Fruit fly (Drosophila melanogaster) whole organism, embryonic: Measurements from ENCODE around the gene CG31126.

Experiments
- Adf1 ChIP-seq: fragments of 200-800 bp; sonication (Bioruptor generic); IDR thresholded peaks from 2 replicates; pipeline ENCODE4 v1.3.6; 2022; ENCODE audit warnings: missing biosample characterization, missing genetic modification characterization
- Aef1 ChIP-seq: fragments of 200-800 bp; sonication (Bioruptor generic); IDR thresholded peaks from 3 replicates; pipeline ENCODE4 v1.3.6; 2022; ENCODE audit warnings: missing biosample characterization, missing genetic modification characterization
- Antp ChIP-seq: fragments of 200-800 bp; sonication (Bioruptor generic); optimal IDR thresholded peaks from 3 replicates; lab custom pipeline; 2016; ENCODE audit warnings: missing biosample characterization, missing genetic modification characterization
- B-H2 ChIP-seq: fragments of 200-800 bp; sonication (Bioruptor generic); optimal IDR thresholded peaks from 2 replicates; lab custom pipeline; 2018; ENCODE audit warnings: missing biosample characterization, mild to moderate bottlenecking, missing genetic modification characterization
- CG1024 ChIP-seq: fragments of 200-800 bp; sonication (Bioruptor generic); IDR thresholded peaks from 2 replicates; pipeline ENCODE4 v1.3.6; 2022; ENCODE audit warnings: missing biosample characterization, missing genetic modification characterization
- CG11504 ChIP-seq: fragments of 200-800 bp; sonication (Bioruptor generic); optimal IDR thresholded peaks from 3 replicates; lab custom pipeline; 2019; ENCODE audit warnings: missing biosample characterization, mild to moderate bottlenecking, missing genetic modification characterization, moderate library complexity
- CG12155 ChIP-seq: fragments of 200-800 bp; sonication (Bioruptor generic); optimal IDR thresholded peaks from 3 replicates; lab custom pipeline; 2016; ENCODE audit warnings: missing biosample characterization, missing genetic modification characterization
- CG12942 ChIP-seq: fragments of 200-800 bp; sonication (Bioruptor generic); optimal IDR thresholded peaks from 3 replicates; lab custom pipeline; 2016; ENCODE audit warnings: missing biosample characterization, missing genetic modification characterization
- CG13287 ChIP-seq: fragments of 200-800 bp; sonication (Bioruptor generic); IDR thresholded peaks from 2 replicates; pipeline ENCODE4 v1.3.6; 2022; ENCODE audit warnings: missing biosample characterization, missing genetic modification characterization; ENCODE audit not compliant: partially characterized antibody
- CG14014 ChIP-seq: fragments of 200-800 bp; sonication (Bioruptor generic); IDR thresholded peaks from 2 replicates; pipeline ENCODE4 v1.3.6; 2022; ENCODE audit warnings: missing biosample characterization, missing genetic modification characterization
- CG14710 ChIP-seq: fragments of 200-800 bp; sonication (Bioruptor generic); optimal IDR thresholded peaks from 3 replicates; lab custom pipeline; 2019; ENCODE audit warnings: missing biosample characterization, mild to moderate bottlenecking, missing genetic modification characterization, moderate library complexity
- CG16779 ChIP-seq: fragments of 200-800 bp; sonication (Bioruptor generic); IDR thresholded peaks from 2 replicates; pipeline ENCODE4 v1.3.6; 2022; ENCODE audit warnings: missing biosample characterization, missing genetic modification characterization
- CG1792 ChIP-seq: fragments of 200-800 bp; sonication (Bioruptor generic); optimal IDR thresholded peaks from 2 replicates; lab custom pipeline; 2016; ENCODE audit warnings: missing biosample characterization, missing genetic modification characterization
- CG18619 ChIP-seq: fragments of 200-800 bp; sonication (Bioruptor generic); optimal IDR thresholded peaks from 3 replicates; lab custom pipeline; 2017; ENCODE audit warnings: missing biosample characterization, mild to moderate bottlenecking, missing genetic modification characterization
- CG30431 ChIP-seq: fragments of 200-800 bp; sonication (Bioruptor generic); optimal IDR thresholded peaks from 2 replicates; lab custom pipeline; 2017; ENCODE audit warnings: missing biosample characterization, missing genetic modification characterization
- CG31388 ChIP-seq: fragments of 200-800 bp; sonication (Bioruptor generic); optimal IDR thresholded peaks from 2 replicates; lab custom pipeline; 2016; ENCODE audit warnings: missing biosample characterization, missing genetic modification characterization
- CG4360 ChIP-seq: fragments of 200-800 bp; sonication (Bioruptor generic); IDR thresholded peaks from 2 replicates; pipeline ENCODE4 v1.3.6; 2022; ENCODE audit warnings: missing biosample characterization, missing genetic modification characterization
- CG6689 ChIP-seq: fragments of 200-800 bp; sonication (Bioruptor generic); IDR thresholded peaks from 2 replicates; pipeline ENCODE4 v1.3.6; 2022; ENCODE audit warnings: missing biosample characterization, missing genetic modification characterization
- CG6813 ChIP-seq: fragments of 200-800 bp; sonication (Bioruptor generic); optimal IDR thresholded peaks from 2 replicates; lab custom pipeline; 2017; ENCODE audit warnings: missing biosample characterization, missing genetic modification characterization, mild to moderate bottlenecking, moderate library complexity, missing genetic modification reagents
- CG8944 ChIP-seq: fragments of 200-800 bp; sonication (Bioruptor generic); optimal IDR thresholded peaks from 3 replicates; lab custom pipeline; 2016; ENCODE audit warnings: missing biosample characterization, missing genetic modification characterization
- CG9817 ChIP-seq: fragments of 200-800 bp; sonication (Bioruptor generic); optimal IDR thresholded peaks from 2 replicates; lab custom pipeline; 2018; ENCODE audit warnings: missing biosample characterization, mild to moderate bottlenecking, missing genetic modification characterization, moderate library complexity
- Dip2 ChIP-seq: fragments of 200-800 bp; sonication (Bioruptor generic); IDR thresholded peaks from 2 replicates; pipeline ENCODE4 v1.3.6; 2022; ENCODE audit warnings: missing biosample characterization, missing genetic modification characterization
- Ets65A ChIP-seq: fragments of 200-800 bp; sonication (Bioruptor generic); peaks from one replicate; lab custom pipeline; 2016; ENCODE audit warnings: missing biosample characterization, missing genetic modification characterization
- Fer2 ChIP-seq: fragments of 200-800 bp; sonication (Bioruptor generic); optimal IDR thresholded peaks from 2 replicates; lab custom pipeline; 2018; ENCODE audit warnings: missing biosample characterization, mild to moderate bottlenecking, missing genetic modification characterization, moderate library complexity
- Fer3 ChIP-seq: fragments of 200-800 bp; sonication (Bioruptor generic); optimal IDR thresholded peaks from 2 replicates; lab custom pipeline; 2018; ENCODE audit warnings: missing biosample characterization, mild to moderate bottlenecking, missing genetic modification characterization, moderate library complexity
- Lim3 ChIP-seq: fragments of 200-800 bp; sonication (Bioruptor generic); IDR thresholded peaks from 2 replicates; pipeline ENCODE4 v1.3.6; 2022; ENCODE audit warnings: missing biosample characterization, missing genetic modification characterization
- Rfx ChIP-seq: fragments of 200-800 bp; sonication (Bioruptor generic); IDR thresholded peaks from 2 replicates; pipeline ENCODE4 v1.3.6; 2022; ENCODE audit warnings: missing biosample characterization, missing genetic modification characterization
- Scr ChIP-seq: fragments of 200-800 bp; sonication (Bioruptor generic); IDR thresholded peaks from 2 replicates; pipeline ENCODE4 v1.3.6; 2022; ENCODE audit warnings: missing biosample characterization, missing genetic modification characterization; ENCODE audit not compliant: partially characterized antibody
- Sry-β ChIP-seq: fragments of 200-800 bp; sonication (Bioruptor generic); optimal IDR thresholded peaks from 2 replicates; lab custom pipeline; 2018; ENCODE audit warnings: missing biosample characterization, mild to moderate bottlenecking, missing genetic modification characterization, moderate library complexity
- Sry-δ ChIP-seq: fragments of 200-800 bp; sonication (Bioruptor generic); optimal IDR thresholded peaks from 2 replicates; lab custom pipeline; 2016; ENCODE audit warnings: missing biosample characterization, missing genetic modification characterization
- ato ChIP-seq: fragments of 200-800 bp; sonication (Bioruptor generic); IDR thresholded peaks from 2 replicates; pipeline ENCODE4 v1.3.6; 2022; ENCODE audit warnings: missing biosample characterization, missing genetic modification characterization; ENCODE audit not compliant: partially characterized antibody
- az2 ChIP-seq: fragments of 200-800 bp; sonication (Bioruptor generic); optimal IDR thresholded peaks from 3 replicates; lab custom pipeline; 2016; ENCODE audit warnings: missing biosample characterization, missing genetic modification characterization
- btn ChIP-seq: fragments of 200-800 bp; sonication (Bioruptor generic); optimal IDR thresholded peaks from 2 replicates; lab custom pipeline; 2016; ENCODE audit warnings: missing biosample characterization, missing genetic modification characterization
- caup ChIP-seq: fragments of 200-800 bp; sonication (Bioruptor generic); optimal IDR thresholded peaks from 3 replicates; lab custom pipeline; 2017; ENCODE audit warnings: missing biosample characterization, mild to moderate bottlenecking, missing genetic modification characterization, moderate library complexity; ENCODE audit not compliant: severe bottlenecking
- chm ChIP-seq: fragments of 200-800 bp; sonication (Bioruptor generic); IDR thresholded peaks from 2 replicates; pipeline ENCODE4 v1.3.6; 2022; ENCODE audit warnings: missing biosample characterization, missing genetic modification characterization
- dimm ChIP-seq: fragments of 200-800 bp; sonication (Bioruptor generic); IDR thresholded peaks from 2 replicates; pipeline ENCODE4 v1.3.6; 2022; ENCODE audit warnings: missing biosample characterization, missing genetic modification characterization
- esg ChIP-seq: fragments of 200-800 bp; sonication (Bioruptor generic); conservative IDR thresholded peaks from 2 replicates; pipeline ENCODE4 v1.3.6; 2022; ENCODE audit warnings: missing biosample characterization, missing genetic modification characterization
- gcm ChIP-seq: fragments of 200-800 bp; sonication (Bioruptor generic); optimal IDR thresholded peaks from 2 replicates; lab custom pipeline; 2019; ENCODE audit warnings: missing biosample characterization, mild to moderate bottlenecking, missing genetic modification characterization, moderate library complexity
- lmd ChIP-seq: fragments of 200-800 bp; sonication (Bioruptor generic); IDR thresholded peaks from 2 replicates; pipeline ENCODE4 v1.3.6; 2022; ENCODE audit warnings: missing biosample characterization, missing genetic modification characterization
- luna ChIP-seq: fragments of 200-800 bp; sonication (Bioruptor generic); optimal IDR thresholded peaks from 2 replicates; lab custom pipeline; 2016; ENCODE audit warnings: missing biosample characterization, missing genetic modification characterization
- nau ChIP-seq: fragments of 200-800 bp; sonication (Bioruptor generic); optimal IDR thresholded peaks from 3 replicates; lab custom pipeline; 2017; ENCODE audit warnings: missing biosample characterization, mild to moderate bottlenecking, missing genetic modification characterization, missing genetic modification reagents
- nerfin-1 ChIP-seq: fragments of 200-800 bp; sonication (Bioruptor generic); optimal IDR thresholded peaks from 3 replicates; lab custom pipeline; 2019; ENCODE audit warnings: missing biosample characterization, mild to moderate bottlenecking, missing genetic modification characterization, moderate library complexity
- nmo ChIP-seq: fragments of 200-800 bp; sonication (Bioruptor generic); optimal IDR thresholded peaks from 2 replicates; lab custom pipeline; 2018; ENCODE audit warnings: missing biosample characterization, mild to moderate bottlenecking, missing genetic modification characterization, moderate library complexity
- ranshi ChIP-seq: fragments of 200-800 bp; sonication (Bioruptor generic); IDR thresholded peaks from 2 replicates; pipeline ENCODE4 v1.3.6; 2022; ENCODE audit warnings: missing biosample characterization, missing genetic modification characterization
- sc ChIP-seq, 3 experiments: fragments of >200 bp in 2 of 3; fragments of 200-800 bp in 1 of 3; sonication (Bioruptor generic) in 1 of 3; optimal IDR thresholded peaks; 2 replicates in 2 of 3; 3 replicates in 1 of 3; lab custom pipeline; 2017; ENCODE audit warnings: mild to moderate bottlenecking in 1 of 3, missing biosample characterization in 1 of 3, missing genetic modification characterization in 1 of 3, missing genetic modification reagents in 1 of 3
- slou ChIP-seq: fragments of 200-800 bp; sonication (Bioruptor generic); optimal IDR thresholded peaks from 3 replicates; lab custom pipeline; 2016; ENCODE audit warnings: missing biosample characterization, missing genetic modification characterization
- stwl ChIP-seq: fragments of 200-800 bp; sonication (Bioruptor generic); optimal IDR thresholded peaks from 3 replicates; lab custom pipeline; 2018; ENCODE audit warnings: missing biosample characterization, mild to moderate bottlenecking, missing genetic modification characterization, moderate library complexity
- sug ChIP-seq: fragments of 200-800 bp; optimal IDR thresholded peaks from 2 replicates; lab custom pipeline; 2019; ENCODE audit warnings: missing biosample characterization, mild to moderate bottlenecking, missing genetic modification characterization, moderate library complexity
- twi ChIP-seq: fragments of 200-800 bp; optimal IDR thresholded peaks from 2 replicates; lab custom pipeline; 2019; ENCODE audit warnings: missing biosample characterization, mild to moderate bottlenecking, missing genetic modification characterization, moderate library complexity
- z ChIP-seq: fragments of 200-800 bp; sonication (Bioruptor generic); IDR thresholded peaks from 3 replicates; pipeline ENCODE4 v1.3.6; 2022; ENCODE audit warnings: missing biosample characterization, missing genetic modification characterization

The CG31126 gene

dm6 chr3R:24654770-24655322 lies 4.6 kb upstream of the CG31126 start, which contains the start of the genes CG31125 and CG6695 (continued):
- peak; percentile 62 for TF ChIP-seq stwl (tag; lab: Kevin White, UChicago)
- peak; percentile 85 for TF ChIP-seq Scr (GFP tag; lab: Robert Waterston, UW)
- peak; percentile 66; the same call in 1 of the 2 replicates for TF ChIP-seq ato (GFP tag; lab: Robert Waterston, UW)
- no peak for TF ChIP-seq CG4360
- no peak for TF ChIP-seq Dip2 (GFP tag; lab: Robert Waterston, UW)
- no peak for TF ChIP-seq nau (GFP tag; lab: Kevin White, UChicago)
- no peak for TF ChIP-seq CG16779 (GFP tag; lab: Robert Waterston, UW)
- TF ChIP-seq twi (tag; lab: Kevin White, UChicago), result peak; percentile 47
- TF ChIP-seq esg, result peak; percentile 33; the same call in 1 of the 2 replicates
- peak; percentile 35 for TF ChIP-seq CG18619
- no peak for TF ChIP-seq CG1792
- peak; percentile 28 for TF ChIP-seq nerfin-1 (tag; lab: Kevin White, UChicago)
- peak; percentile 67 for TF ChIP-seq Antp (GFP tag; lab: Kevin White, UChicago)
- TF ChIP-seq CG13287 (GFP tag; lab: Robert Waterston, UW), result peak; percentile 88
- peak; percentile 96 for TF ChIP-seq Ets65A
- peak; percentile 75 for TF ChIP-seq CG14710
- TF ChIP-seq ranshi (GFP tag; lab: Robert Waterston, UW), result peak; percentile 15; the same call in 1 of the 2 replicates
- 0 out of 2 replicates have a peak, but pooled peaks have one; percentile 9 for TF ChIP-seq CG1024
- TF ChIP-seq CG12155, result peak; percentile 74
- no peak for TF ChIP-seq gcm
- peak; percentile 80 for TF ChIP-seq nmo (GFP tag; lab: Kevin White, UChicago)
- TF ChIP-seq Fer3 (tag; lab: Kevin White, UChicago), result no peak
- TF ChIP-seq luna (GFP tag; lab: Kevin White, UChicago), result peak; percentile 71
- TF ChIP-seq CG12942 (GFP tag; lab: Kevin White, UChicago), result peak; percentile 21
- peak; percentile 75 for TF ChIP-seq Rfx (GFP tag; lab: Robert Waterston, UW)
- TF ChIP-seq az2 (GFP tag; lab: Kevin White, UChicago), result peak; percentile 37
- peak; percentile 27 for TF ChIP-seq caup (GFP tag; lab: Kevin White, UChicago)
- TF ChIP-seq dimm, result no peak
- peak; percentile 42 for TF ChIP-seq CG9817 (tag; lab: Kevin White, UChicago)
- no peak for TF ChIP-seq sc (optimal IDR thresholded peaks at IDR 0.05; lab: Kevin White, UChicago)
- TF ChIP-seq sc (GFP tag; optimal IDR thresholded peaks at IDR 0.05; lab: Kevin White, UChicago), result no peak
- no peak for TF ChIP-seq Sry-β (GFP tag; lab: Kevin White, UChicago)
- TF ChIP-seq CG14014 (GFP tag; lab: Robert Waterston, UW), result no peak
- no peak for TF ChIP-seq slou (GFP tag; lab: Kevin White, UChicago)
- TF ChIP-seq z (GFP tag; lab: Robert Waterston, UW), result no peak
- TF ChIP-seq CG11504 (tag; lab: Kevin White, UChicago), result no peak
- TF ChIP-seq CG6689, result peak; percentile 45; the same call in 1 of the 2 replicates
- TF ChIP-seq Aef1 (GFP tag; lab: Robert Waterston, UW), result no peak; the same call in 2 of the 3 replicates
- no peak for TF ChIP-seq chm (GFP tag; lab: Robert Waterston, UW)
- no peak for TF ChIP-seq CG31388
- TF ChIP-seq CG6813 (GFP tag; lab: Kevin White, UChicago), result no peak
- peak; percentile 43; the same call in 1 of the 2 replicates for TF ChIP-seq lmd (GFP tag; lab: Robert Waterston, UW)
- peak; percentile 98 for TF ChIP-seq Sry-δ (GFP tag; lab: Kevin White, UChicago)
- TF ChIP-seq Adf1 (GFP tag; lab: Robert Waterston, UW), result peak; percentile 27; the same call in 1 of the 2 replicates
- peak; percentile 49 for TF ChIP-seq CG8944
- no peak for TF ChIP-seq CG30431 (GFP tag; lab: Kevin White, UChicago)
- no peak for TF ChIP-seq sug (tag; lab: Kevin White, UChicago)
- peak; percentile 63 for TF ChIP-seq B-H2 (GFP tag; lab: Kevin White, UChicago)
- peak; percentile 2 for TF ChIP-seq Fer2 (tag; lab: Kevin White, UChicago)
- TF ChIP-seq btn (GFP tag; lab: Kevin White, UChicago), result no peak
- no peak for TF ChIP-seq Lim3 (GFP tag; lab: Robert Waterston, UW)
